Worm (Caenorhabditis elegans) whole organism, L3 larva: ENCODE measurements around the gene str-64.

Experiments
- ama-1 ChIP-seq: fragments of 150-350 bp; optimal IDR thresholded peaks from 2 replicates; lab custom pipeline; 2018
- ceh-16 ChIP-seq: sonication (generic microtip); optimal IDR thresholded peaks from 2 replicates; lab custom pipeline; 2017; ENCODE audit warnings: missing biosample characterization, missing genetic modification characterization
- mdl-1 ChIP-seq: fragments of 150-350 bp; optimal IDR thresholded peaks from 2 replicates; lab custom pipeline; 2014; ENCODE audit warnings: missing biosample characterization, missing genetic modification characterization
- nhr-76 ChIP-seq: fragments of 150-350 bp; sonication (generic microtip); optimal IDR thresholded peaks from 5 replicates; lab custom pipeline; 2014; ENCODE audit warnings: missing biosample characterization, missing genetic modification characterization

DNA sequence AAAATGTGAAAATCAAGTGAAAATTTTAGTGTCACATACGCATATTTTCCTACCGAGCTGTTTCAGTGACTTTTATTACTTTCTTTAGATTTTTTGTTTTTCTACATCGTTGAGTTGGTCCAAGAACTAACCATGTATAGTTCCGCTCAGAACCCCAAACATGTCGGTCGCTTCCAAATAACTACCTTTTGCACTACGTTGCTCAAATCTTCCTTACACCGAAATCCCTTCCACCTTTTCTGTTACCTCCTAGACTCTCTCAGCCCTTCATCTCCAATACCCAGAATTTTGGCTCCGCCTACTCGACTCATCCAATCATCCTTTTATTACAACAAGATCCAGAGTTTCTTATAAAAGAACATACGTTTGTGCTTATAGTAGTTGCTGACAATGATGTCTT, 1.6 kb downstream of the str-64 start, which contains the start of gene F35F10.5:
- no peak for TF ChIP-seq ama-1 (lab: Kevin White, UChicago)
- no peak for TF ChIP-seq mdl-1
- no peak for TF ChIP-seq ceh-16 (tag; lab: Kevin White, UChicago)
- no peak for TF ChIP-seq nhr-76
